Worm (Caenorhabditis elegans): ENCODE data around the gene R02F2.9.

DNA sequence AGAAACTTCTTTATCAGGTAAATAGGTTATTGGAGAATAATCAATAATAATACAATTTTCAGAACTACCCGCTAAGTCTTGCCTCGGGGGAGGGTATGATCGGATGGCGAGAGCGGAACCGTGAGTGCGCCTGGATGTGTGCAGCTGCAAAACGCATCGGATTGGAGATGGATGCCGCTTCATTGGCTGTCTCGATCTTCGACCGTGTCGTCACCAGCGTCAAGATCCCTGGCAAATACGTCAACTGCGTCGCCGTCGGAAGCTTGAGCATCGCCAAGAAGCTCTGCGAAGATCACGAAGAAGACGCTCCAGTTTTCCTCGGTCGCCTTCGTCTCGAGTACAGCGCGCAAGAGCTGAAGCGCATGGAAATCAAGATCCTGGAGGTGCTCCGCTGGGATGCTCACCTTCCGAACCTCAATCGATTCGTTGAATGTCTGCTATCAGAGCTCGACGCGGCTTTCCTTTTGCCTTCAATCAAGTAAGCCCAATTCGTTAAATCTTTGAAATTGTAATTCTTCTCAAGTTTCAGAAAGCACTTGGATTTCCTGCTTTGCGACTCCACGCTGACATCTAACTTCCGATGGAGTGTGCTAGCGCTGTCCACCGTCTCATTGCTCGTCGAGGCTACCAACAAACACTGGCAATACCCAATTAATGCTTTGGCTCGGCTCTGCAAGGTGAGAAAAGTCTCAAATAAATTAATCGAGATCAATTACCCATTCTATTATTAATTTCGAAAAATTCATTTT is 5.9 kb downstream of the R02F2.9 start:
- TF ChIP-seq sea-1 (GFP tag; conservative IDR thresholded peaks at IDR 0.05) (no peak), ama-1 (optimal IDR thresholded peaks at IDR 0.05) (no peak), tbx-37 (GFP tag; conservative IDR thresholded peaks at IDR 0.05) (no peak), ets-7 (tag; optimal IDR thresholded peaks at IDR 0.05) (no peak), B0310.2 (tag; optimal IDR thresholded peaks at IDR 0.05) (no peak), tra-4 (tag; optimal IDR thresholded peaks at IDR 0.05) (no peak), scrt-1 (GFP tag; IDR thresholded peaks at IDR 0.05) (no peak), F13C5.2 (tag; optimal IDR thresholded peaks at IDR 0.05) (no peak), hnd-1 (tag; optimal IDR thresholded peaks at IDR 0.05) (no peak), ceh-36 (tag; optimal IDR thresholded peaks at IDR 0.05) (no peak), tbx-11 (GFP tag; IDR thresholded peaks at IDR 0.05) (no peak)

Measured in whole organism, early embryonic.